Worm (Caenorhabditis elegans): ENCODE results near the gene T15B7.15.

- TF ChIP-seq dao-5 (tag; optimal IDR thresholded peaks at IDR 0.05) (no peak), W03F9.2 (tag; optimal IDR thresholded peaks at IDR 0.05) (no peak), him-1 (tag; optimal IDR thresholded peaks at IDR 0.05) (no peak)
These were observed 40.1 kb upstream of the T15B7.15 start for ce11 chrV:6878559-6878958.

Data from whole organism, L4/young adult.